Worm (Caenorhabditis elegans) whole organism, L2 larva: ENCODE measurements around the gene Y32G9A.12.
A peak's percentile ranks its signal among the peaks of the same experiment; 100 is the strongest.

ENCODE experiments used
- C34F6.9 ChIP-seq: fragments of 150-350 bp; optimal IDR thresholded peaks from 2 replicates; lab custom pipeline; 2014; ENCODE audit warnings: missing biosample characterization, missing genetic modification characterization
- F13H6.1 ChIP-seq: sonication (generic microtip); optimal IDR thresholded peaks from 2 replicates; lab custom pipeline; 2016; ENCODE audit warnings: missing genetic modification characterization, missing compliant biosample characterization
- R02D3.7 ChIP-seq: fragments of 150-350 bp; optimal IDR thresholded peaks from 2 replicates; lab custom pipeline; 2014; ENCODE audit warnings: missing biosample characterization, missing genetic modification characterization
- Y55F3AM.14 ChIP-seq: fragments of 200-800 bp; sonication (Bioruptor generic); optimal IDR thresholded peaks from 2 replicates; lab custom pipeline; 2018; ENCODE audit warnings: mild to moderate bottlenecking, missing genetic modification characterization, missing compliant biosample characterization
- ZK546.5 ChIP-seq: sonication (generic microtip); optimal IDR thresholded peaks from 2 replicates; lab custom pipeline; 2017; ENCODE audit warnings: missing biosample characterization, missing genetic modification characterization
- alr-1 ChIP-seq: fragments of 150-350 bp; optimal IDR thresholded peaks from 2 replicates; lab custom pipeline; 2014; ENCODE audit warnings: missing biosample characterization, missing genetic modification characterization
- ama-1 ChIP-seq: fragments of 150-350 bp; optimal IDR thresholded peaks from 2 replicates; lab custom pipeline; 2018; ENCODE audit warnings: inconsistent platforms
- blmp-1 ChIP-seq: sonication (generic microtip); optimal IDR thresholded peaks from 2 replicates; lab custom pipeline; 2017; ENCODE audit warnings: missing genetic modification characterization, mild to moderate bottlenecking, missing compliant biosample characterization, antibody characterized with exemption, moderate library complexity; ENCODE audit not compliant: insufficient read depth
- ceh-82 ChIP-seq: fragments of 150-350 bp; optimal IDR thresholded peaks from 2 replicates; lab custom pipeline; 2014; ENCODE audit warnings: missing biosample characterization, missing genetic modification characterization
- crh-2 ChIP-seq: sonication (generic microtip); optimal IDR thresholded peaks from 2 replicates; lab custom pipeline; 2017; ENCODE audit warnings: missing biosample characterization, missing genetic modification characterization
- dmd-4 ChIP-seq: sonication (generic microtip); optimal IDR thresholded peaks from 2 replicates; lab custom pipeline; 2017; ENCODE audit warnings: missing biosample characterization, missing genetic modification characterization
- egl-27 ChIP-seq: sonication (generic microtip); optimal IDR thresholded peaks from 3 replicates; lab custom pipeline; 2017; ENCODE audit warnings: missing biosample characterization, missing genetic modification reagents, missing genetic modification characterization
- elt-1 ChIP-seq: fragments of 150-350 bp; optimal IDR thresholded peaks from 2 replicates; lab custom pipeline; 2014; ENCODE audit warnings: missing biosample characterization, missing genetic modification characterization
- elt-3 ChIP-seq: sonication (generic microtip); optimal IDR thresholded peaks from 2 replicates; lab custom pipeline; 2017; ENCODE audit warnings: missing biosample characterization, missing genetic modification characterization
- fos-1 ChIP-seq: fragments of 150-350 bp; optimal IDR thresholded peaks from 2 replicates; lab custom pipeline; 2014; ENCODE audit warnings: missing biosample characterization, missing genetic modification characterization
- gmeb-1 ChIP-seq: fragments of 150-350 bp; optimal IDR thresholded peaks from 2 replicates; lab custom pipeline; 2014; ENCODE audit warnings: missing biosample characterization, missing genetic modification characterization
- lin-11 ChIP-seq: fragments of 150-350 bp; sonication (generic microtip); optimal IDR thresholded peaks from 2 replicates; lab custom pipeline; 2014; ENCODE audit warnings: missing biosample characterization, missing genetic modification characterization, inconsistent platforms, mixed read lengths
- lin-13 ChIP-seq: fragments of 150-350 bp; optimal IDR thresholded peaks from 2 replicates; lab custom pipeline; 2014; ENCODE audit warnings: missing biosample characterization, missing genetic modification reagents, missing genetic modification characterization
- lin-39 ChIP-seq: fragments of 150-350 bp; optimal IDR thresholded peaks from 2 replicates; lab custom pipeline; 2014; ENCODE audit warnings: missing biosample characterization, missing genetic modification reagents, missing genetic modification characterization
- lsy-2 ChIP-seq, 2 experiments: fragments of 150-350 bp in 1 of 2; sonication (generic microtip) in 1 of 2; optimal IDR thresholded peaks; 2 replicates each; lab custom pipeline; 2014 to 2017; ENCODE audit warnings: missing biosample characterization in 2 of 2, missing genetic modification characterization in 2 of 2
- mab-5 ChIP-seq: fragments of 150-350 bp; optimal IDR thresholded peaks from 2 replicates; lab custom pipeline; 2014; ENCODE audit warnings: missing biosample characterization, missing genetic modification characterization
- mdl-1 ChIP-seq, 2 experiments: fragments of 150-350 bp in 1 of 2; sonication (generic microtip) in 1 of 2; optimal IDR thresholded peaks; 2 replicates each; lab custom pipeline; 2017; ENCODE audit warnings: missing biosample characterization in 2 of 2, missing genetic modification characterization in 2 of 2
- nhr-129 ChIP-seq: fragments of 150-350 bp; optimal IDR thresholded peaks from 2 replicates; lab custom pipeline; 2014; ENCODE audit warnings: missing biosample characterization, missing genetic modification characterization
- nhr-21 ChIP-seq: fragments of 150-350 bp; optimal IDR thresholded peaks from 2 replicates; lab custom pipeline; 2014; ENCODE audit warnings: missing biosample characterization, missing genetic modification characterization
- nhr-25 ChIP-seq: fragments of 150-350 bp; sonication (generic microtip); optimal IDR thresholded peaks from 3 replicates; lab custom pipeline; 2014; ENCODE audit warnings: missing biosample characterization, missing genetic modification characterization
- nhr-6 ChIP-seq: fragments of 150-350 bp; optimal IDR thresholded peaks from 2 replicates; lab custom pipeline; 2014; ENCODE audit warnings: missing biosample characterization, missing genetic modification characterization
- peb-1 ChIP-seq: fragments of 150-350 bp; optimal IDR thresholded peaks from 2 replicates; lab custom pipeline; 2014; ENCODE audit warnings: missing biosample characterization, missing genetic modification characterization
- sem-4 ChIP-seq: fragments of 150-350 bp; optimal IDR thresholded peaks from 2 replicates; lab custom pipeline; 2014; ENCODE audit warnings: missing biosample characterization, missing genetic modification reagents, missing genetic modification characterization
- skn-1 ChIP-seq: sonication (generic microtip); optimal IDR thresholded peaks from 2 replicates; lab custom pipeline; 2017; ENCODE audit warnings: missing biosample characterization, missing genetic modification characterization
- sma-3 ChIP-seq: sonication (generic microtip); optimal IDR thresholded peaks from 2 replicates; lab custom pipeline; 2016; ENCODE audit warnings: missing genetic modification reagents, missing genetic modification characterization, missing compliant biosample characterization
- sma-9 ChIP-seq, 2 experiments: fragments of 150-350 bp in 1 of 2; sonication (generic microtip) in 1 of 2; optimal IDR thresholded peaks; 2 replicates each; lab custom pipeline; 2014 to 2016; ENCODE audit warnings: missing genetic modification characterization in 2 of 2, mild to moderate bottlenecking in 1 of 2, missing biosample characterization in 1 of 2, missing compliant biosample characterization in 1 of 2, missing genetic modification reagents in 1 of 2, moderate library complexity in 1 of 2
- snpc-4 ChIP-seq: fragments of 150-350 bp; optimal IDR thresholded peaks from 2 replicates; lab custom pipeline; 2014; ENCODE audit warnings: missing biosample characterization, missing genetic modification characterization
- unc-55 ChIP-seq: fragments of 150-350 bp; sonication (generic microtip); optimal IDR thresholded peaks from 3 replicates; lab custom pipeline; 2014; ENCODE audit warnings: missing biosample characterization, missing genetic modification reagents, missing genetic modification characterization
- zag-1 ChIP-seq: fragments of 150-350 bp; optimal IDR thresholded peaks from 2 replicates; lab custom pipeline; 2014; ENCODE audit warnings: missing biosample characterization, missing genetic modification characterization
- ztf-11 ChIP-seq: sonication (generic microtip); optimal IDR thresholded peaks from 2 replicates; lab custom pipeline; 2017; ENCODE audit warnings: missing biosample characterization, missing genetic modification characterization
- ztf-4 ChIP-seq: fragments of 150-350 bp; optimal IDR thresholded peaks from 2 replicates; lab custom pipeline; 2014; ENCODE audit warnings: missing biosample characterization, missing genetic modification characterization

Y32G9A.12 gene

ce11 chrV:1874827-1875226, 45.2 kb downstream of the Y32G9A.12 start:
- TF ChIP-seq snpc-4 (tag; lab: Kevin White, UChicago) (no peak), blmp-1 (tag; lab: Kevin White, UChicago) (no peak), nhr-6 (tag; lab: Kevin White, UChicago) (no peak), lin-39 (tag; lab: Kevin White, UChicago) (no peak), mdl-1 (tag; optimal IDR thresholded peaks at IDR 0.05; lab: Kevin White, UChicago) (no peak), Y55F3AM.14 (GFP tag; lab: Kevin White, UChicago) (no peak), zag-1 (tag; lab: Kevin White, UChicago) (no peak)

ce11 chrV:1871768-1872296, 48.2 kb downstream of the Y32G9A.12 start, which contains the start of the genes T10B5.4 and cct-7:
T10B5.4 (minus strand) TSS chrV:1871807.
cct-7 (plus strand) TSS chrV:1872246.
- peak; percentile 67 for TF ChIP-seq gmeb-1 (tag; lab: Kevin White, UChicago)
- TF ChIP-seq ZK546.5 = no peak
- peak; percentile 97 for TF ChIP-seq unc-55
- peak; percentile 54 to 91 for TF ChIP-seq lsy-2 (tag; optimal IDR thresholded peaks at IDR 0.05; lab: Kevin White, UChicago)
- TF ChIP-seq snpc-4 (tag; lab: Kevin White, UChicago) = peak; percentile 65
- peak; percentile 65 for TF ChIP-seq sma-3 (GFP tag; lab: Kevin White, UChicago)
- no peak for TF ChIP-seq elt-1 (tag; lab: Kevin White, UChicago)
- peak; percentile 26 for TF ChIP-seq nhr-25
- TF ChIP-seq crh-2 (tag; lab: Kevin White, UChicago) = peak; percentile 93
- peak; percentile 94 for TF ChIP-seq lin-13 (GFP tag; lab: Kevin White, UChicago)
- TF ChIP-seq elt-3 (tag; lab: Kevin White, UChicago) = no peak
- no peak for TF ChIP-seq blmp-1 (tag; lab: Kevin White, UChicago)
- peak; percentile 84 for TF ChIP-seq fos-1
- TF ChIP-seq mdl-1 (tag; optimal IDR thresholded peaks at IDR 0.05; lab: Kevin White, UChicago) = peak in 1 of 2 experiments; percentile 80
- peak; percentile 72 for TF ChIP-seq Y55F3AM.14 (GFP tag; lab: Kevin White, UChicago)
- TF ChIP-seq zag-1 (tag; lab: Kevin White, UChicago) = peak; percentile 96
- peak; percentile 84 for TF ChIP-seq lin-11
- no peak for TF ChIP-seq ceh-82 (tag; lab: Kevin White, UChicago)
- peak; percentile 40 for TF ChIP-seq ztf-4
- TF ChIP-seq sma-9 (GFP tag; optimal IDR thresholded peaks at IDR 0.05; lab: Kevin White, UChicago) = peak; percentile 70
- TF ChIP-seq sma-9 (tag; optimal IDR thresholded peaks at IDR 0.05; lab: Kevin White, UChicago) = no peak
- no peak for TF ChIP-seq ama-1 (lab: Kevin White, UChicago)
- TF ChIP-seq F13H6.1 (tag; lab: Kevin White, UChicago) = peak; percentile 87
- no peak for TF ChIP-seq dmd-4
- TF ChIP-seq mab-5 (tag; lab: Kevin White, UChicago) = peak; percentile 66
- peak; percentile 10 for TF ChIP-seq skn-1 (tag; lab: Kevin White, UChicago)
- TF ChIP-seq nhr-21 (tag; lab: Kevin White, UChicago) = peak; percentile 67
- TF ChIP-seq nhr-6 (tag; lab: Kevin White, UChicago) = peak; percentile 51
- peak; percentile 93 for TF ChIP-seq nhr-129 (tag; lab: Kevin White, UChicago)
- peak; percentile 98 for TF ChIP-seq C34F6.9 (tag; lab: Kevin White, UChicago)
- peak; percentile 71 for TF ChIP-seq sem-4 (tag; lab: Kevin White, UChicago)
- peak; percentile 75 for TF ChIP-seq egl-27 (tag; lab: Kevin White, UChicago)

ce11 chrV:1870515-1870940, 49.5 kb downstream of the Y32G9A.12 start:
- no peak for TF ChIP-seq R02D3.7 (tag; lab: Kevin White, UChicago)
- TF ChIP-seq alr-1 (tag; lab: Kevin White, UChicago) = no peak
- no peak for TF ChIP-seq peb-1 (tag; lab: Kevin White, UChicago)
- no peak for TF ChIP-seq mdl-1 (tag; optimal IDR thresholded peaks at IDR 0.05; lab: Kevin White, UChicago)
- no peak for TF ChIP-seq lsy-2 (tag; optimal IDR thresholded peaks at IDR 0.05; lab: Kevin White, UChicago)
- no peak for TF ChIP-seq ztf-11 (tag; lab: Kevin White, UChicago)
- TF ChIP-seq fos-1 = no peak
- no peak for TF ChIP-seq zag-1 (tag; lab: Kevin White, UChicago)
- TF ChIP-seq nhr-25 = no peak
- TF ChIP-seq sma-3 (GFP tag; lab: Kevin White, UChicago) = no peak
- TF ChIP-seq sma-9 (GFP tag; optimal IDR thresholded peaks at IDR 0.05; lab: Kevin White, UChicago) = no peak
- no peak for TF ChIP-seq sma-9 (tag; optimal IDR thresholded peaks at IDR 0.05; lab: Kevin White, UChicago)
- TF ChIP-seq, all 48 proteins: peak for 0
